Fruit fly (Drosophila melanogaster): Measurements from ENCODE around the gene CG6885.

dm6 chr3L:18768788-18769707 is 24.8 kb downstream of the CG6885 start:
- TF ChIP-seq Eip93F (GFP tag; optimal IDR thresholded peaks at IDR 0.05) = no peak
- no peak for TF ChIP-seq salr (GFP tag; optimal IDR thresholded peaks at IDR 0.05)
- no peak for TF ChIP-seq CG10669 (GFP tag; optimal IDR thresholded peaks at IDR 0.05)
- TF ChIP-seq Ets21C (GFP tag; optimal IDR thresholded peaks at IDR 0.05) = peak; percentile 10
- TF ChIP-seq CG16779 (tag; optimal IDR thresholded peaks at IDR 0.05) = no peak
- peak; percentile 46; the same call in 1 of the 3 replicates for TF ChIP-seq CG8119 (GFP tag; IDR thresholded peaks at IDR 0.05)
- TF ChIP-seq fkh (GFP tag; optimal IDR thresholded peaks at IDR 0.05) = no peak
- peak; percentile 8 for TF ChIP-seq topi (GFP tag; optimal IDR thresholded peaks at IDR 0.05)
- TF ChIP-seq lz (GFP tag; optimal IDR thresholded peaks at IDR 0.05) = peak; percentile 40
- TF ChIP-seq Hr39 (GFP tag; optimal IDR thresholded peaks at IDR 0.05) = peak; percentile 48
- TF ChIP-seq CG6854 (GFP tag; optimal IDR thresholded peaks at IDR 0.05) = no peak
- no peak for TF ChIP-seq fd85E (GFP tag; optimal IDR thresholded peaks at IDR 0.05)
- peak; percentile 2 for TF ChIP-seq Sox14 (GFP tag; optimal IDR thresholded peaks at IDR 0.05)

All from whole organism, prepupa.